Worm (Caenorhabditis elegans): ENCODE data around the gene srv-6.

The srv-6 gene

ce11 chrX:4266178-4266931, 9.5 kb downstream of the srv-6 start (continued):
- TF ChIP-seq ceh-63 (GFP tag; optimal IDR thresholded peaks at IDR 0.05) (no peak), lin-35 (GFP tag; optimal IDR thresholded peaks at IDR 0.05) (peak in 1 of 2 experiments; percentile 64), hpl-2 (GFP tag; optimal IDR thresholded peaks at IDR 0.05) (no peak), ztf-4 (tag; optimal IDR thresholded peaks at IDR 0.05) (no peak), unc-30 (tag; optimal IDR thresholded peaks at IDR 0.05) (no peak), unc-86 (tag; optimal IDR thresholded peaks at IDR 0.05) (no peak), lsy-2 (tag; optimal IDR thresholded peaks at IDR 0.05) (peak in 1 of 2 experiments; percentile 9), nhr-71 (tag; optimal IDR thresholded peaks at IDR 0.05) (peak; percentile 71), lin-14 (GFP tag; optimal IDR thresholded peaks at IDR 0.05) (peak; percentile 53), lin-15B (tag; optimal IDR thresholded peaks at IDR 0.05) (no peak), pqm-1 (tag; optimal IDR thresholded peaks at IDR 0.05) (no peak), nhr-12 (tag; optimal IDR thresholded peaks at IDR 0.05) (no peak), ces-1 (GFP tag; optimal IDR thresholded peaks at IDR 0.05) (no peak), egl-13 (tag; optimal IDR thresholded peaks at IDR 0.05) (no peak), nhr-84 (tag; optimal IDR thresholded peaks at IDR 0.05) (no peak), efl-1 (optimal IDR thresholded peaks at IDR 0.05) (no peak), efl-1 (GFP tag; optimal IDR thresholded peaks at IDR 0.05 in 1 of 2) (no peak), isw-1 (GFP tag; IDR thresholded peaks at IDR 0.05) (no peak), ztf-11 (tag; optimal IDR thresholded peaks at IDR 0.05) (no peak), nhr-28 (tag; optimal IDR thresholded peaks at IDR 0.05) (no peak), tlp-1 (tag; optimal IDR thresholded peaks at IDR 0.05) (no peak), irx-1 (tag; optimal IDR thresholded peaks at IDR 0.05) (no peak), zag-1 (tag; optimal IDR thresholded peaks at IDR 0.05) (no peak), unc-130 (tag; optimal IDR thresholded peaks at IDR 0.05) (no peak), vab-15 (tag; optimal IDR thresholded peaks at IDR 0.05) (no peak), swsn-7 (tag; optimal IDR thresholded peaks at IDR 0.05) (no peak), nhr-11 (tag; optimal IDR thresholded peaks at IDR 0.05) (no peak), blmp-1 (tag; optimal IDR thresholded peaks at IDR 0.05) (peak; percentile 89), nhr-19 (GFP tag; conservative IDR thresholded peaks at IDR 0.05) (no peak), nhr-77 (tag; optimal IDR thresholded peaks at IDR 0.05) (no peak), pax-3 (tag; optimal IDR thresholded peaks at IDR 0.05) (no peak), elt-2 (tag; optimal IDR thresholded peaks at IDR 0.05) (peak; percentile 26), dpl-1 (GFP tag; optimal IDR thresholded peaks at IDR 0.05) (no peak), pag-3 (tag; optimal IDR thresholded peaks at IDR 0.05; ENCODE audit: borderline replicate concordance, insufficient read depth) (no peak)

ce11 chrX:4268396-4268795, 11.5 kb downstream of the srv-6 start:
- TF ChIP-seq ceh-63 (GFP tag; optimal IDR thresholded peaks at IDR 0.05) (no peak), elt-2 (tag; optimal IDR thresholded peaks at IDR 0.05) (peak; percentile 43)

DNA sequence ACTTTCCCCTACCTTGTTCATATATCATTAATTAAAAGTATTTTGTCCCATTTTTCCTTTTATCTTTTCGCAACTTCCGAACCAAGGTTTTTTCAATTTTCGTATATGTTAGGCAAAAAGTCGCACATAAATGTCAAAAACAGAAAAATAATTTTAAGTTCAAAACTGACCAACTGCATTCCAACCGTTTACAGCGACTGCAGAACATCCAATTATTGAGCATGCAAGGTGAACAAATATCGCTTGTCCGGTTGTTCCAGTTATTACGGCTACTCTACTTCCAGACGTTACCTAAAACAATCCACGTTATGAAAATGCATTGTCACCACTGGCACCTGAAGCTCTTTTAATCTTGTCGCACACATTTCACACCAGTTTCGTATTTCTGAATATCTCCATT, 16.8 kb downstream of the srv-6 start, which contains the start of gene C52B9.10:
C52B9.10 (plus strand) TSS at position 301 of the 400 bp plus-strand sequence.
- TF ChIP-seq C16A3.4 (tag; optimal IDR thresholded peaks at IDR 0.05) (no peak), nhr-85 (tag) (no peak), C34B4.2 (tag; optimal IDR thresholded peaks at IDR 0.05) (no peak), unc-98 (GFP tag; IDR thresholded peaks at IDR 0.05) (no peak), mdl-1 (tag; optimal IDR thresholded peaks at IDR 0.05) (no peak), nhr-84 (tag; optimal IDR thresholded peaks at IDR 0.05) (no peak), elt-3 (tag; optimal IDR thresholded peaks at IDR 0.05) (no peak), tbx-2 (tag; optimal IDR thresholded peaks at IDR 0.05) (no peak), sptf-1 (tag; optimal IDR thresholded peaks at IDR 0.05) (no peak)
